Worm (Caenorhabditis elegans) whole organism, late embryonic: ENCODE results near the gene ZK328.6.

Experiments
- ceh-19 ChIP-seq: fragments of 200-800 bp; sonication (Bioruptor generic); optimal IDR thresholded peaks from 2 replicates; lab custom pipeline; 2018; ENCODE audit warnings: mild to moderate bottlenecking, missing genetic modification characterization, missing compliant biosample characterization
- ceh-30 ChIP-seq: fragments of 150-350 bp; optimal IDR thresholded peaks from 2 replicates; lab custom pipeline; 2014; ENCODE audit warnings: missing biosample characterization, missing genetic modification characterization
- ets-4 ChIP-seq: sonication (generic microtip); optimal IDR thresholded peaks from 2 replicates; lab custom pipeline; 2016; ENCODE audit warnings: missing genetic modification characterization, missing compliant biosample characterization
- lin-11 ChIP-seq: fragments of 200-800 bp; sonication (Bioruptor generic); optimal IDR thresholded peaks from 2 replicates; lab custom pipeline; 2018; ENCODE audit warnings: mild to moderate bottlenecking, missing genetic modification characterization, missing compliant biosample characterization

ce11 chrIII:6002024-6002423 is 28.4 kb downstream of the ZK328.6 start:
- TF ChIP-seq ets-4 (tag; lab: Kevin White, UChicago), result no peak
- no peak for TF ChIP-seq lin-11 (tag; lab: Kevin White, UChicago)
- no peak for TF ChIP-seq ceh-19 (GFP tag; lab: Kevin White, UChicago)
- no peak for TF ChIP-seq ceh-30 (tag; lab: Kevin White, UChicago)
